Fruit fly (Drosophila melanogaster) whole organism, prepupa: ENCODE measurements around the gene Icmt.

Experiments
- CG11762 ChIP-seq: fragments of 200-800 bp; sonication (Bioruptor generic); optimal IDR thresholded peaks from 3 replicates; lab custom pipeline; 2016; ENCODE audit warnings: missing biosample characterization, missing genetic modification characterization; ENCODE audit not compliant: insufficient read depth
- CG32006 ChIP-seq: fragments of 200-800 bp; sonication (Bioruptor generic); optimal IDR thresholded peaks from 3 replicates; lab custom pipeline; 2017; ENCODE audit warnings: missing biosample characterization, mild to moderate bottlenecking, missing genetic modification characterization
- CG34406 ChIP-seq: fragments of 200-800 bp; sonication (Bioruptor generic); optimal IDR thresholded peaks from 3 replicates; lab custom pipeline; 2016; ENCODE audit warnings: missing biosample characterization, missing genetic modification characterization
- CG6163 ChIP-seq: fragments of 200-800 bp; sonication (Bioruptor generic); IDR thresholded peaks from 3 replicates; pipeline ENCODE4 v1.3.6; 2022; ENCODE audit warnings: missing biosample characterization, missing genetic modification characterization
- Lpt ChIP-seq: fragments of 200-800 bp; sonication (Bioruptor generic); optimal IDR thresholded peaks from 3 replicates; lab custom pipeline; 2016; ENCODE audit warnings: missing biosample characterization, missing genetic modification characterization
- dac ChIP-seq: fragments of 200-800 bp; sonication (Bioruptor generic); optimal IDR thresholded peaks from 2 replicates; lab custom pipeline; 2017; ENCODE audit warnings: missing biosample characterization, mild to moderate bottlenecking, missing genetic modification characterization
- spab ChIP-seq: fragments of 200-800 bp; sonication (Bioruptor generic); optimal IDR thresholded peaks from 2 replicates; lab custom pipeline; 2017; ENCODE audit warnings: missing biosample characterization, mild to moderate bottlenecking, missing genetic modification characterization, missing genetic modification reagents

DNA sequence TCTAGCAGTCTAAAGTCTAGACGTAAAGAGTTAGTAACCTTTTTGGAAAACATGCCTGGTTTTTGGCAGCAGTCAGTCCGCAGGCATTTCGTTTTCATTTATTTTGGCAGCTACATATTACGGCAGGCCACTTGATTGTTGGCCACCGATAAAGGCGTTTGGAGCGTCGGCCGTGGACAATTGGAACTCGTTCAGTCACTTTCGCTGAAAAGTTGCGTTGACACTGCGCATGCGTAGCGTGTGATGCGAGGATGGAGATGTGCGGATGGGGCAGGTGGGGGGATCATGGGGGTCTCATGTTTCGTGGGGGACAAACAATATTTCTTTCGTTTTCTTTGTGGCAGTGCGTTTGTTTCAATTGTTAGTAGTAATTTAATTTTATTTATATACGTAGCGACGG, 8.8 kb downstream of the Icmt start:
- no peak for TF ChIP-seq Lpt (GFP tag; lab: Kevin White, UChicago)
- no peak for TF ChIP-seq CG34406 (GFP tag; lab: Kevin White, UChicago)
- no peak for TF ChIP-seq dac (GFP tag; lab: Kevin White, UChicago)
- TF ChIP-seq CG6163 (GFP tag; lab: Robert Waterston, UW) = no peak
- TF ChIP-seq CG11762 = no peak
- TF ChIP-seq CG32006 = no peak
- no peak for TF ChIP-seq spab (GFP tag; lab: Kevin White, UChicago)
